Fruit fly (Drosophila melanogaster) whole organism, embryonic: ENCODE data around the gene Gnmt.

Experiments
- CG10462 ChIP-seq: fragments of 200-800 bp; sonication (Bioruptor generic); optimal IDR thresholded peaks from 2 replicates; lab custom pipeline; 2016; ENCODE audit warnings: missing biosample characterization, missing genetic modification characterization
- CG12659 ChIP-seq: fragments of 200-800 bp; sonication (Bioruptor generic); optimal IDR thresholded peaks from 3 replicates; lab custom pipeline; 2017; ENCODE audit warnings: mild to moderate bottlenecking, missing biosample characterization, missing genetic modification reagents, missing genetic modification characterization
- Hr39 ChIP-seq: fragments of >200 bp; optimal IDR thresholded peaks from 2 replicates; lab custom pipeline; 2017

- no peak for TF ChIP-seq CG10462
- no peak for TF ChIP-seq Hr39
- no peak for TF ChIP-seq CG12659
Observed at dm6 chr3R:12701257-12701656, 26.8 kb downstream of the Gnmt start.
